Fruit fly (Drosophila melanogaster): ENCODE measurements around the gene CG9672.

CG9672 gene

dm6 chrX:16687400-16688105 lies 19.1 kb downstream of the CG9672 start:
- no peak for TF ChIP-seq CG10348 (GFP tag; IDR thresholded peaks at IDR 0.05)
- TF ChIP-seq Pif1B (GFP tag; optimal IDR thresholded peaks at IDR 0.05) = no peak
- TF ChIP-seq CG8159 (tag; optimal IDR thresholded peaks at IDR 0.05) = no peak
- TF ChIP-seq CG34367 (tag; optimal IDR thresholded peaks at IDR 0.05) = no peak
- TF ChIP-seq Ets98B (GFP tag; IDR thresholded peaks at IDR 0.05) = no peak
- no peak for TF ChIP-seq CG15710 (tag; optimal IDR thresholded peaks at IDR 0.05)
- TF ChIP-seq D1 (tag; optimal IDR thresholded peaks at IDR 0.05) = no peak
- TF ChIP-seq CG13204 (GFP tag; optimal IDR thresholded peaks at IDR 0.05) = no peak
- no peak for TF ChIP-seq CG9948 (tag; optimal IDR thresholded peaks at IDR 0.05)
- TF ChIP-seq CG14655 (GFP tag; optimal IDR thresholded peaks at IDR 0.05) = no peak
- TF ChIP-seq CG12605 (GFP tag; IDR thresholded peaks at IDR 0.05) = no peak
- TF ChIP-seq gl (tag; optimal IDR thresholded peaks at IDR 0.05) = no peak
- TF ChIP-seq fd96Ca (GFP tag; IDR thresholded peaks at IDR 0.05) = no peak
- no peak for TF ChIP-seq CG4496 (GFP tag; IDR thresholded peaks at IDR 0.05)
- no peak for TF ChIP-seq Snoo (tag; optimal IDR thresholded peaks at IDR 0.05)

DNA sequence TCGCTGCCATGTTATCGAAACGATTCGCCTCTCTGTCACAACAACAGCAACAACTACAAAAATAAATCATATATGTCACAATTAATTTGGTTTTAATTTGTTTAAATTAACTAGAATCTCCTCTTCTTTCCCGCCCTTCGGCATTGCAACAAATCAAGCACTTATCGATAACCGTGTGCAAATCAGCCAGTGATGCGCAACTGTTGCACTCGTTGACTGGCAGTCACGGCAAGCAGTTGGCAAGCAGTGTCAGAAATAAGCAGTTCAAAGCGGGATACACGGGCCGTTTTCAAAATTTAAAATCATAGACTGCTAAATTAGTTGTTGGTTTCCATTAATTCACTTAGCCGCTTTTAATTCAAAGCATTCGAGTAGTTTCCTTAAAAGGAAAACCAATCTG lies 22.9 kb downstream of the CG9672 start, which contains the start of gene Axs:
Gene Axs (minus strand): TSS at position 131 of the 400 bp plus-strand sequence.
- TF ChIP-seq CG34367 (tag; optimal IDR thresholded peaks at IDR 0.05) = no peak
- no peak for TF ChIP-seq Pif1A (GFP tag; optimal IDR thresholded peaks at IDR 0.05)
- TF ChIP-seq CG15710 (tag; optimal IDR thresholded peaks at IDR 0.05) = no peak
- no peak for TF ChIP-seq CG8159 (tag; optimal IDR thresholded peaks at IDR 0.05)
- TF ChIP-seq CG4496 (GFP tag; IDR thresholded peaks at IDR 0.05) = 0 out of 3 replicates have a peak, but pooled peaks have one; percentile 13

dm6 chrX:16678845-16679347 lies 27.8 kb downstream of the CG9672 start, which contains the start of the genes CG13010 and sing:
Gene CG13010 (minus strand): TSS chrX:16678945.
Gene sing (plus strand): TSS chrX:16679297.
- TF ChIP-seq Pif1B (GFP tag; optimal IDR thresholded peaks at IDR 0.05) (no peak), CG15710 (tag; optimal IDR thresholded peaks at IDR 0.05) (no peak), CG13204 (GFP tag; optimal IDR thresholded peaks at IDR 0.05) (no peak), EcR (GFP tag; optimal IDR thresholded peaks at IDR 0.05) (no peak), rn (GFP tag; IDR thresholded peaks at IDR 0.05) (no peak), CG8159 (tag; optimal IDR thresholded peaks at IDR 0.05) (no peak), D1 (tag; optimal IDR thresholded peaks at IDR 0.05) (no peak)

DNA sequence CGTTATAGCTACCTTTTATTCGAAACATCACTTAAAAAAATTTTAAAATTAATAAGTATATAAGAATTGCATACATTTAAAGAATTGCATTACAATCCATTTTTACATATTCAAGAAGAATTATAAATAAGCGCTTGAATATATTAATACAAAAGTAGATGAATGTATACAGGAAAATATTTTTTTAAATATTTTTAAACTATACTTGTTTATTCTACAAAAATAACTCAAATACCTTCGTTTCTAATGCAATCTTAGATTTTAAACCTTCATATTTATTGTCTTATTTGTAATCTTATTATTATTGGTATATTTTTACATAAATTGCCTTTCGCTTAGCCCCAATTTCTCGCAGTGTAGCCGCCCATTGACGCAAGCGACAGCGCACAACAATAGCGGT lies 29.5 kb downstream of the CG9672 start:
- TF ChIP-seq Snoo (tag; optimal IDR thresholded peaks at IDR 0.05) (peak; percentile 13), CG15710 (tag; optimal IDR thresholded peaks at IDR 0.05) (peak; percentile 20), CG4496 (GFP tag; IDR thresholded peaks at IDR 0.05) (0 out of 3 replicates have a peak, but pooled peaks have one; percentile 14), CG8159 (tag; optimal IDR thresholded peaks at IDR 0.05) (peak; percentile 18), CG14655 (GFP tag; optimal IDR thresholded peaks at IDR 0.05) (no peak), Pif1B (GFP tag; optimal IDR thresholded peaks at IDR 0.05) (no peak), CG9948 (tag; optimal IDR thresholded peaks at IDR 0.05) (peak; percentile 25)

- no peak for TF ChIP-seq CG8159 (tag; optimal IDR thresholded peaks at IDR 0.05)
- TF ChIP-seq CG12605 (GFP tag; IDR thresholded peaks at IDR 0.05) = no peak
- no peak for TF ChIP-seq CG9948 (tag; optimal IDR thresholded peaks at IDR 0.05)
- no peak for TF ChIP-seq fd96Ca (GFP tag; IDR thresholded peaks at IDR 0.05)
- no peak for TF ChIP-seq CG8301 (tag; optimal IDR thresholded peaks at IDR 0.05)
Measured at dm6 chrX:16676653-16677052, 30.0 kb downstream of the CG9672 start, which contains the start of gene CG13012. Gene CG13012 (minus strand): TSS chrX:16676753.

DNA sequence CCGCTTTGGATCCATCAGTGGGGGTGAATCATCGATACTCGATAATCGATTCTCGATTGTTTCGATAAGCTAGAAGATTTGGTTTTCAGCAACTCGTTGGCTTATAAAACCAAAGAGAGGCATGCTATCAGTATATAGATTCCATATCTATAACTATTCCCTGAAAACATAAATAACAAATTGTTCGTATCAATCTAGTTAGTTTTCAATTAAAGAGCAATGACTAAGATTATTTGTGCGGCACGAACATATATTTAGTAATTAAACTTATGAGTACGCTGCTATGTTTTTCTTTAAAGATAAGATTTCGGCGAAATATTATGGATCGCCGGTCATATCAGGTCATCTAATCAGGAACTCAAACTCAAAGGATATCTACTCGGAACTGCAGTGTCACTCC lies 32.1 kb downstream of the CG9672 start:
- no peak for TF ChIP-seq CG14655 (GFP tag; optimal IDR thresholded peaks at IDR 0.05)
- no peak for TF ChIP-seq fd96Ca (GFP tag; IDR thresholded peaks at IDR 0.05)
- TF ChIP-seq CG4496 (GFP tag; IDR thresholded peaks at IDR 0.05) = no peak
- TF ChIP-seq Snoo (tag; optimal IDR thresholded peaks at IDR 0.05) = no peak
- TF ChIP-seq CG8159 (tag; optimal IDR thresholded peaks at IDR 0.05) = no peak
- no peak for TF ChIP-seq EcR (GFP tag; optimal IDR thresholded peaks at IDR 0.05)
- TF ChIP-seq rn (GFP tag; IDR thresholded peaks at IDR 0.05) = no peak
- no peak for TF ChIP-seq gl (tag; optimal IDR thresholded peaks at IDR 0.05)

dm6 chrX:16672904-16673303 lies 33.8 kb downstream of the CG9672 start:
- TF ChIP-seq CG9948 (tag; optimal IDR thresholded peaks at IDR 0.05) = no peak
- TF ChIP-seq CG32121 (GFP tag; IDR thresholded peaks at IDR 0.05) = no peak
- no peak for TF ChIP-seq CG34367 (tag; optimal IDR thresholded peaks at IDR 0.05)
- TF ChIP-seq CG17806 (tag; optimal IDR thresholded peaks at IDR 0.05) = no peak
- TF ChIP-seq Ets98B (GFP tag; IDR thresholded peaks at IDR 0.05) = no peak
- TF ChIP-seq CG15710 (tag; optimal IDR thresholded peaks at IDR 0.05) = no peak
- TF ChIP-seq CG10348 (GFP tag; IDR thresholded peaks at IDR 0.05) = no peak
- no peak for TF ChIP-seq fd96Ca (GFP tag; IDR thresholded peaks at IDR 0.05)
- no peak for TF ChIP-seq D1 (tag; optimal IDR thresholded peaks at IDR 0.05)
- TF ChIP-seq CG13204 (GFP tag; optimal IDR thresholded peaks at IDR 0.05) = no peak
- TF ChIP-seq CG4496 (GFP tag; IDR thresholded peaks at IDR 0.05) = no peak
- no peak for TF ChIP-seq Snoo (tag; optimal IDR thresholded peaks at IDR 0.05)
- no peak for TF ChIP-seq Pif1A (GFP tag; optimal IDR thresholded peaks at IDR 0.05)
- TF ChIP-seq Pif1B (GFP tag; optimal IDR thresholded peaks at IDR 0.05) = no peak
- no peak for TF ChIP-seq CG8159 (tag; optimal IDR thresholded peaks at IDR 0.05)
- TF ChIP-seq gl (tag; optimal IDR thresholded peaks at IDR 0.05) = no peak
- no peak for TF ChIP-seq CG8301 (tag; optimal IDR thresholded peaks at IDR 0.05)
